Worm (Caenorhabditis elegans) whole organism, L4 larva: ENCODE data around the gene F28B12.1.

Source experiments
- ama-1 ChIP-seq: fragments of 150-350 bp; optimal IDR thresholded peaks from 2 replicates; lab custom pipeline; 2014; ENCODE audit warnings: inconsistent platforms, mixed read lengths
- ceh-44 ChIP-seq: fragments of 200-800 bp; sonication (Bioruptor generic); IDR thresholded peaks from 2 replicates; pipeline ENCODE4 v1.3.6; 2022; ENCODE audit warnings: missing genetic modification reagents, missing genetic modification characterization, missing compliant biosample characterization
- mdl-1 ChIP-seq, 2 experiments: fragments of 150-350 bp in 1 of 2; sonication (generic microtip) in 1 of 2; optimal IDR thresholded peaks; 2 replicates each; lab custom pipeline; 2014 to 2017; ENCODE audit warnings: missing biosample characterization in 2 of 2, missing genetic modification characterization in 2 of 2
- spr-1 ChIP-seq: sonication (generic microtip); optimal IDR thresholded peaks from 2 replicates; lab custom pipeline; 2016; ENCODE audit warnings: mild to moderate bottlenecking, missing genetic modification characterization, missing compliant biosample characterization
- unc-130 ChIP-seq: sonication (generic microtip); optimal IDR thresholded peaks from 2 replicates; lab custom pipeline; 2016; ENCODE audit warnings: missing genetic modification reagents, missing genetic modification characterization, missing compliant biosample characterization
- ztf-11 ChIP-seq: fragments of 150-350 bp; optimal IDR thresholded peaks from 2 replicates; lab custom pipeline; 2014; ENCODE audit warnings: missing biosample characterization, missing genetic modification characterization

DNA sequence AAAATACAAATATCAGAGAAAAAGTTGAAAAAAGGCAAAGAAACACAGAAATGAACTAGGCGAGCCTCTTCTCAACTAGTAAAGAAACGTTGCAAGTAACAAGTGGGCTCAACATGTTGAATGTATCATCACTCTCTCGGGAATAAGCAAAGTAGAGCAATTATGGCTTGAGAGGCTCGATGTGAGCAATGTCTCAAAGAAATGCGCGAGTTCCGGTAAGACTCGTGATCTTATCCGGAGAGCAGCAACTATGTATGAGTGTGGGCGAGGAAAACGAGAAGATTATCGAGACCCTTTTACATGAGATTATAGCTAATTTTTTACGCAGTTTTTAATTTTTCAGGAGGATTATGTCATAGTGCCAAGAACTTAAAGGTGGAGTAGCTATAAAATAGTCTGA, 9.5 kb downstream of the F28B12.1 start:
- TF ChIP-seq mdl-1 (tag; optimal IDR thresholded peaks at IDR 0.05; lab: Kevin White, UChicago) (no peak), unc-130 (no peak), ceh-44 (no peak), ztf-11 (tag; lab: Kevin White, UChicago) (no peak), ama-1 (no peak), spr-1 (no peak)
